Fruit fly (Drosophila melanogaster) whole organism, adult: ENCODE data around the gene grk.
A peak's percentile ranks its signal among the peaks of the same experiment; 100 is the strongest.

ENCODE experiments used
- CG11617 ChIP-seq: fragments of 200-800 bp; sonication (Bioruptor generic); optimal IDR thresholded peaks from 2 replicates; lab custom pipeline; 2017; ENCODE audit warnings: mild to moderate bottlenecking, missing biosample characterization, missing genetic modification reagents, missing genetic modification characterization
- CG12768 ChIP-seq: fragments of 200-800 bp; sonication (Bioruptor generic); optimal IDR thresholded peaks from 2 replicates; lab custom pipeline; 2017; ENCODE audit warnings: missing biosample characterization, missing genetic modification characterization, mild to moderate bottlenecking, moderate library complexity, missing genetic modification reagents
- CG1620 ChIP-seq: fragments of 200-800 bp; sonication (Bioruptor generic); optimal IDR thresholded peaks from 2 replicates; lab custom pipeline; 2016; ENCODE audit warnings: missing biosample characterization, missing genetic modification characterization
- CG33017 ChIP-seq: fragments of 200-800 bp; sonication (Bioruptor generic); optimal IDR thresholded peaks from 2 replicates; lab custom pipeline; 2018; ENCODE audit warnings: missing biosample characterization, mild to moderate bottlenecking, missing genetic modification characterization, moderate library complexity
- CG7045 ChIP-seq: fragments of 200-800 bp; sonication (Bioruptor generic); optimal IDR thresholded peaks from 2 replicates; lab custom pipeline; 2017; ENCODE audit warnings: missing biosample characterization, mild to moderate bottlenecking, missing genetic modification characterization
- CG7101 ChIP-seq: fragments of 200-800 bp; sonication (Bioruptor generic); optimal IDR thresholded peaks from 2 replicates; lab custom pipeline; 2018; ENCODE audit warnings: missing biosample characterization, mild to moderate bottlenecking, missing genetic modification characterization, moderate library complexity
- Clk ChIP-seq: fragments of 200-800 bp; sonication (Bioruptor generic); optimal IDR thresholded peaks from 2 replicates; lab custom pipeline; 2017; ENCODE audit warnings: missing biosample characterization, missing genetic modification characterization
- Crg-1 ChIP-seq: fragments of 200-800 bp; sonication (Bioruptor generic); optimal IDR thresholded peaks from 2 replicates; lab custom pipeline; 2016; ENCODE audit warnings: missing biosample characterization, missing genetic modification characterization
- Hr96 ChIP-seq: fragments of 200-800 bp; sonication (Bioruptor generic); optimal IDR thresholded peaks from 2 replicates; lab custom pipeline; 2016; ENCODE audit warnings: missing biosample characterization, missing genetic modification characterization
- bab1 ChIP-seq: fragments of 200-800 bp; sonication (Bioruptor generic); optimal IDR thresholded peaks from 3 replicates; lab custom pipeline; 2019; ENCODE audit warnings: missing biosample characterization, mild to moderate bottlenecking, missing genetic modification characterization, moderate library complexity
- ovo ChIP-seq: fragments of 200-800 bp; sonication (Bioruptor generic); optimal IDR thresholded peaks from 2 replicates; lab custom pipeline; 2016; ENCODE audit warnings: missing biosample characterization, missing genetic modification characterization
- toe ChIP-seq: fragments of 200-800 bp; sonication (Bioruptor generic); optimal IDR thresholded peaks from 2 replicates; lab custom pipeline; 2016; ENCODE audit warnings: missing biosample characterization, missing genetic modification characterization

- TF ChIP-seq CG7101 (tag; lab: Kevin White, UChicago) = no peak
- TF ChIP-seq Clk (GFP tag; lab: Kevin White, UChicago) = no peak
- no peak for TF ChIP-seq CG1620 (GFP tag; lab: Kevin White, UChicago)
- peak; percentile 8 for TF ChIP-seq bab1
- peak; percentile 33 for TF ChIP-seq Hr96 (GFP tag; lab: Kevin White, UChicago)
- TF ChIP-seq ovo = no peak
- no peak for TF ChIP-seq CG12768 (GFP tag; lab: Kevin White, UChicago)
- peak; percentile 1 for TF ChIP-seq CG33017 (tag; lab: Kevin White, UChicago)
- TF ChIP-seq Crg-1 = no peak
- TF ChIP-seq CG11617 = no peak
- no peak for TF ChIP-seq toe (GFP tag; lab: Kevin White, UChicago)
- TF ChIP-seq CG7045 = peak; percentile 5
These were observed 16.9 kb downstream of the grk start for dm6 chr2L:8416350-8417046.
